1 fruit fly cellular context compared by ENCODE assay signal in genomic region chr2L:8690382-8690781, dm6.
A peak's percentile ranks its signal among the peaks of the same experiment; 100 is the strongest.
TF ChIP-seq lines count a peak whose summit lies in the region.

No protein-coding gene starts in this region.

TF ChIP-seq in whole organism, embryonic, 481 proteins besides CTCF, POLR2A, EP300 and RAD21 (continued from another document):
- TF ChIP-seq Hr51 (GFP tag; optimal IDR thresholded peaks at IDR 0.05; lab: Kevin White, UChicago) (no peak), Hmx (GFP tag; optimal IDR thresholded peaks at IDR 0.05; lab: Kevin White, UChicago) (no peak), CG1602 (GFP tag; optimal IDR thresholded peaks at IDR 0.05; lab: Kevin White, UChicago) (no peak), CG14667 (GFP tag; IDR thresholded peaks at IDR 0.05; lab: Robert Waterston, UW) (no peak), cad (GFP tag; optimal IDR thresholded peaks at IDR 0.05; lab: Kevin White, UChicago) (peak; percentile 94), chinmo (GFP tag; IDR thresholded peaks at IDR 0.05; lab: Robert Waterston, UW; ENCODE audit: partially characterized antibody) (0 out of 4 replicates have a peak, but pooled peaks have one; percentile 43), Xbp1 (GFP tag; optimal IDR thresholded peaks at IDR 0.05; lab: Kevin White, UChicago) (no peak), CG11398 (GFP tag; optimal IDR thresholded peaks at IDR 0.05; lab: Kevin White, UChicago) (no peak)
